Worm (Caenorhabditis elegans): ENCODE results near the gene K08E5.6.
A peak's percentile ranks its signal among the peaks of the same experiment; 100 is the strongest.

The K08E5.6 gene

ce11 chrIII:10123586-10124233 lies 17.1 kb upstream of the K08E5.6 start, which contains the start of gene ttll-4 (continued):
- TF ChIP-seq akir-1 (GFP tag; optimal IDR thresholded peaks at IDR 0.05): no peak
- peak; percentile 36; the same call in 1 of the 2 replicates for TF ChIP-seq lir-1 (GFP tag; conservative IDR thresholded peaks at IDR 0.05)
- TF ChIP-seq F55B11.4 (tag; optimal IDR thresholded peaks at IDR 0.05; ENCODE audit: borderline replicate concordance, insufficient read depth): no peak
- TF ChIP-seq attf-6 (GFP tag; IDR thresholded peaks at IDR 0.05): 0 out of 2 replicates have a peak, but pooled peaks have one; percentile 11
- TF ChIP-seq rpc-1 (optimal IDR thresholded peaks at IDR 0.05): no peak
- no peak for TF ChIP-seq rpc-1 (tag; optimal IDR thresholded peaks at IDR 0.05)
- TF ChIP-seq F57C9.4 (tag; optimal IDR thresholded peaks at IDR 0.05): no peak
- TF ChIP-seq nhr-80 (tag; optimal IDR thresholded peaks at IDR 0.05): no peak
- TF ChIP-seq ets-4 (GFP tag; optimal IDR thresholded peaks at IDR 0.05): no peak
- peak; percentile 46; the same call in 1 of the 2 replicates for TF ChIP-seq ceh-91 (GFP tag; IDR thresholded peaks at IDR 0.05)
- no peak for TF ChIP-seq tlf-1 (GFP tag; optimal IDR thresholded peaks at IDR 0.05)
- TF ChIP-seq nhr-27 (tag; optimal IDR thresholded peaks at IDR 0.05): no peak
- TF ChIP-seq ztf-18 (tag; optimal IDR thresholded peaks at IDR 0.05): peak; percentile 44
- TF ChIP-seq madf-8 (GFP tag; conservative IDR thresholded peaks at IDR 0.05): no peak
- no peak for TF ChIP-seq T07F8.4 (tag; optimal IDR thresholded peaks at IDR 0.05)
- no peak for TF ChIP-seq B0261.1 (tag; optimal IDR thresholded peaks at IDR 0.05)
- no peak for TF ChIP-seq mel-28 (tag; optimal IDR thresholded peaks at IDR 0.05; ENCODE audit: borderline replicate concordance)
- peak; percentile 15 for TF ChIP-seq lin-54 (GFP tag; optimal IDR thresholded peaks at IDR 0.05)
- TF ChIP-seq F37B4.10 (GFP tag; IDR thresholded peaks at IDR 0.05): no peak
- no peak for TF ChIP-seq F23B12.7 (tag; optimal IDR thresholded peaks at IDR 0.05; ENCODE audit: insufficient read depth)
- 0 out of 2 replicates have a peak, but pooled peaks have one; percentile 75 for TF ChIP-seq madf-3 (GFP tag; IDR thresholded peaks at IDR 0.05)
- TF ChIP-seq F57A8.1 (GFP tag; optimal IDR thresholded peaks at IDR 0.05): no peak
- no peak for TF ChIP-seq aptf-2 (GFP tag; conservative IDR thresholded peaks at IDR 0.05)
- TF ChIP-seq cebp-1 (GFP tag; IDR thresholded peaks at IDR 0.05): peak; percentile 29; the same call in 1 of the 2 replicates
- TF ChIP-seq cebp-1 (tag; optimal IDR thresholded peaks at IDR 0.05): peak; percentile 28
- TF ChIP-seq aptf-3 (GFP tag; IDR thresholded peaks at IDR 0.05): no peak
- no peak for TF ChIP-seq F22D6.2 (tag; optimal IDR thresholded peaks at IDR 0.05)
- no peak for TF ChIP-seq F52B5.7 (tag; optimal IDR thresholded peaks at IDR 0.05)
- no peak for TF ChIP-seq sea-2 (GFP tag; IDR thresholded peaks at IDR 0.05)
- TF ChIP-seq K11D2.4 (GFP tag; IDR thresholded peaks at IDR 0.05): no peak
- TF ChIP-seq ccch-3 (GFP tag; optimal IDR thresholded peaks at IDR 0.05): no peak
- TF ChIP-seq him-1 (tag; optimal IDR thresholded peaks at IDR 0.05): no peak
- TF ChIP-seq chd-7 (tag; optimal IDR thresholded peaks at IDR 0.05): peak; percentile 6
- TF ChIP-seq dpl-1 (GFP tag; optimal IDR thresholded peaks at IDR 0.05): no peak
- no peak for TF ChIP-seq ceh-58 (GFP tag; IDR thresholded peaks at IDR 0.05)
- peak; percentile 44 for TF ChIP-seq lsl-1 (GFP tag; optimal IDR thresholded peaks at IDR 0.05)
- no peak for TF ChIP-seq nhr-90 (tag; optimal IDR thresholded peaks at IDR 0.05)
- TF ChIP-seq repo-1 (tag; optimal IDR thresholded peaks at IDR 0.05): no peak
- no peak for TF ChIP-seq pha-4 (tag; optimal IDR thresholded peaks at IDR 0.05)
- TF ChIP-seq bed-1 (GFP tag; IDR thresholded peaks at IDR 0.05): no peak
- TF ChIP-seq unc-130 (GFP tag; optimal IDR thresholded peaks at IDR 0.05): peak; percentile 23
- no peak for TF ChIP-seq nfya-1 (tag; optimal IDR thresholded peaks at IDR 0.05; ENCODE audit: borderline replicate concordance, insufficient read depth)
- 0 out of 2 replicates have a peak, but pooled peaks have one; percentile 16 for TF ChIP-seq egl-44 (GFP tag; IDR thresholded peaks at IDR 0.05)
- no peak for TF ChIP-seq Y79H2A.3 (GFP tag; conservative IDR thresholded peaks at IDR 0.05)
- peak in 1 of 3 experiments; percentile 31 for TF ChIP-seq lin-35 (GFP tag; optimal IDR thresholded peaks at IDR 0.05)
- TF ChIP-seq snpc-4 (GFP tag; optimal IDR thresholded peaks at IDR 0.05): peak; percentile 19
- no peak for TF ChIP-seq snpc-4 (tag; optimal IDR thresholded peaks at IDR 0.05)
- TF ChIP-seq ztf-26 (tag; optimal IDR thresholded peaks at IDR 0.05): no peak
